Worm (Caenorhabditis elegans) whole organism, L3 larva: ENCODE data around the gene btb-16.
A peak's percentile ranks its signal among the peaks of the same experiment; 100 is the strongest.
"Not testable (repeated sequence)": the region's sequence is repeated elsewhere in the genome, so short reads cannot be mapped to it uniquely, and the experiment has no call there.

Experiments
- R02D3.7 ChIP-seq: fragments of 150-350 bp; optimal IDR thresholded peaks from 2 replicates; lab custom pipeline; 2014; ENCODE audit warnings: missing biosample characterization, missing genetic modification characterization
- ZK546.5 ChIP-seq: sonication (generic microtip); optimal IDR thresholded peaks from 2 replicates; lab custom pipeline; 2017; ENCODE audit warnings: missing biosample characterization, missing genetic modification characterization
- aly-2 ChIP-seq: fragments of 150-350 bp; optimal IDR thresholded peaks from 2 replicates; lab custom pipeline; 2014; ENCODE audit warnings: missing biosample characterization, missing genetic modification characterization
- ama-1 ChIP-seq: fragments of 150-350 bp; optimal IDR thresholded peaks from 2 replicates; lab custom pipeline; 2018
- ceh-28 ChIP-seq: fragments of 150-350 bp; optimal IDR thresholded peaks from 2 replicates; lab custom pipeline; 2014; ENCODE audit warnings: missing biosample characterization, missing genetic modification reagents, missing genetic modification characterization
- ceh-82 ChIP-seq: fragments of 150-350 bp; optimal IDR thresholded peaks from 2 replicates; lab custom pipeline; 2014; ENCODE audit warnings: missing biosample characterization, missing genetic modification characterization
- ceh-9 ChIP-seq: sonication (generic microtip); optimal IDR thresholded peaks from 2 replicates; lab custom pipeline; 2018; ENCODE audit warnings: missing biosample characterization, missing genetic modification characterization
- daf-12 ChIP-seq: fragments of 150-350 bp; optimal IDR thresholded peaks from 2 replicates; lab custom pipeline; 2014; ENCODE audit warnings: missing biosample characterization, missing genetic modification reagents, missing genetic modification characterization
- egl-27 ChIP-seq: sonication (generic microtip); optimal IDR thresholded peaks from 4 replicates; lab custom pipeline; 2017; ENCODE audit warnings: missing biosample characterization, missing genetic modification reagents, missing genetic modification characterization
- egl-5 ChIP-seq: fragments of 150-350 bp; optimal IDR thresholded peaks from 2 replicates; lab custom pipeline; 2017; ENCODE audit warnings: missing biosample characterization, missing genetic modification reagents, missing genetic modification characterization, inconsistent platforms
- elt-1 ChIP-seq: fragments of 150-350 bp; optimal IDR thresholded peaks from 2 replicates; lab custom pipeline; 2014; ENCODE audit warnings: missing biosample characterization, missing genetic modification characterization
- elt-2 ChIP-seq: sonication (generic microtip); optimal IDR thresholded peaks from 2 replicates; lab custom pipeline; 2016; ENCODE audit warnings: missing genetic modification reagents, mild to moderate bottlenecking, missing genetic modification characterization, missing compliant biosample characterization
- elt-3 ChIP-seq, 3 experiments: fragments of 150-350 bp in 1 of 3; sonication (generic microtip) in 2 of 3; optimal IDR thresholded peaks; 2 replicates in 2 of 3; 4 replicates in 1 of 3; lab custom pipeline; 2014 to 2017; ENCODE audit warnings: missing biosample characterization in 3 of 3, missing genetic modification characterization in 3 of 3
- eor-1 ChIP-seq, 2 experiments: fragments of 150-350 bp; optimal IDR thresholded peaks; 2 replicates each; lab custom pipeline; 2014 to 2018; ENCODE audit warnings: missing biosample characterization in 2 of 2, missing genetic modification characterization in 2 of 2
- fkh-2 ChIP-seq: fragments of 150-350 bp; optimal IDR thresholded peaks from 2 replicates; lab custom pipeline; 2014; ENCODE audit warnings: missing biosample characterization, missing genetic modification reagents, missing genetic modification characterization
- hmg-11 ChIP-seq: sonication (generic microtip); optimal IDR thresholded peaks from 2 replicates; lab custom pipeline; 2016; ENCODE audit warnings: missing genetic modification characterization, missing compliant biosample characterization
- jun-1 ChIP-seq: fragments of 150-350 bp; optimal IDR thresholded peaks from 2 replicates; lab custom pipeline; 2014; ENCODE audit warnings: missing biosample characterization, missing genetic modification reagents, missing genetic modification characterization
- lin-39 ChIP-seq: fragments of 150-350 bp; optimal IDR thresholded peaks from 2 replicates; lab custom pipeline; 2018; ENCODE audit warnings: missing biosample characterization, missing genetic modification reagents, missing genetic modification characterization
- lsy-12 ChIP-seq: sonication (generic microtip); optimal IDR thresholded peaks from 2 replicates; lab custom pipeline; 2016; ENCODE audit warnings: mild to moderate bottlenecking, missing genetic modification characterization, missing compliant biosample characterization
- mdl-1 ChIP-seq: fragments of 150-350 bp; optimal IDR thresholded peaks from 2 replicates; lab custom pipeline; 2014; ENCODE audit warnings: missing biosample characterization, missing genetic modification characterization
- mml-1 ChIP-seq: fragments of 150-350 bp; sonication (generic microtip); optimal IDR thresholded peaks from 3 replicates; lab custom pipeline; 2014; ENCODE audit warnings: missing biosample characterization, missing genetic modification characterization
- nfya-1 ChIP-seq: sonication (generic microtip); optimal IDR thresholded peaks from 2 replicates; lab custom pipeline; 2017; ENCODE audit warnings: missing genetic modification characterization, mild to moderate bottlenecking, missing compliant biosample characterization, antibody characterized with exemption, moderate library complexity; ENCODE audit not compliant: insufficient read depth
- nhr-11 ChIP-seq: fragments of 150-350 bp; optimal IDR thresholded peaks from 2 replicates; lab custom pipeline; 2014; ENCODE audit warnings: missing biosample characterization, missing genetic modification characterization
- nhr-23 ChIP-seq: fragments of 150-350 bp; optimal IDR thresholded peaks from 2 replicates; lab custom pipeline; 2014; ENCODE audit warnings: missing biosample characterization, missing genetic modification reagents, missing genetic modification characterization
- nhr-28 ChIP-seq: fragments of 150-350 bp; optimal IDR thresholded peaks from 2 replicates; lab custom pipeline; 2014; ENCODE audit warnings: missing biosample characterization, missing genetic modification characterization
- nhr-43 ChIP-seq: sonication (generic microtip); optimal IDR thresholded peaks from 2 replicates; lab custom pipeline; 2016; ENCODE audit warnings: mild to moderate bottlenecking, missing genetic modification characterization, missing compliant biosample characterization; ENCODE audit not compliant: poor library complexity, severe bottlenecking
- nhr-67 ChIP-seq: fragments of 150-350 bp; optimal IDR thresholded peaks from 2 replicates; lab custom pipeline; 2014; ENCODE audit warnings: missing biosample characterization, missing genetic modification characterization
- nhr-77 ChIP-seq: fragments of 150-350 bp; optimal IDR thresholded peaks from 2 replicates; lab custom pipeline; 2014; ENCODE audit warnings: missing biosample characterization, missing genetic modification characterization
- pha-4 ChIP-seq: fragments of 150-350 bp; optimal IDR thresholded peaks from 2 replicates; lab custom pipeline; 2014; ENCODE audit warnings: missing biosample characterization, missing genetic modification reagents, missing genetic modification characterization
- pqm-1 ChIP-seq: fragments of 150-350 bp; optimal IDR thresholded peaks from 2 replicates; lab custom pipeline; 2017; ENCODE audit warnings: missing biosample characterization, missing genetic modification characterization, inconsistent platforms
- sea-2 ChIP-seq: fragments of 150-350 bp; sonication (generic microtip); optimal IDR thresholded peaks from 4 replicates; lab custom pipeline; 2014; ENCODE audit warnings: missing biosample characterization, missing genetic modification reagents, missing genetic modification characterization
- skn-1 ChIP-seq: fragments of 150-350 bp; optimal IDR thresholded peaks from 2 replicates; lab custom pipeline; 2014; ENCODE audit warnings: missing biosample characterization, missing genetic modification characterization
- unc-39 ChIP-seq: sonication (generic microtip); optimal IDR thresholded peaks from 4 replicates; lab custom pipeline; 2017; ENCODE audit warnings: missing biosample characterization, missing genetic modification characterization
- ztf-11 ChIP-seq: fragments of 150-350 bp; optimal IDR thresholded peaks from 2 replicates; lab custom pipeline; 2014; ENCODE audit warnings: missing biosample characterization, missing genetic modification characterization
- ztf-4 ChIP-seq: fragments of 150-350 bp; optimal IDR thresholded peaks from 2 replicates; lab custom pipeline; 2014; ENCODE audit warnings: missing biosample characterization, missing genetic modification characterization

Gene btb-16

ce11 chrII:3284558-3284957, 12.1 kb upstream of the btb-16 start, which contains the start of gene scl-15:
TSS of gene scl-15 (minus strand) at chrII:3284658.
- TF ChIP-seq R02D3.7 (no peak), jun-1 (no peak), ceh-82 (tag; lab: Kevin White, UChicago) (no peak), daf-12 (tag; lab: Kevin White, UChicago) (no peak), mml-1 (tag; lab: Kevin White, UChicago) (no peak), egl-5 (no peak), unc-39 (tag; lab: Kevin White, UChicago) (no peak), sea-2 (GFP tag; lab: Kevin White, UChicago) (no peak), nfya-1 (tag; lab: Kevin White, UChicago) (no peak), ZK546.5 (tag; lab: Kevin White, UChicago) (no peak), fkh-2 (tag; lab: Kevin White, UChicago) (no peak), elt-3 (tag; optimal IDR thresholded peaks at IDR 0.05; lab: Kevin White, UChicago) (no peak), skn-1 (tag; lab: Kevin White, UChicago) (no peak), nhr-77 (tag; lab: Kevin White, UChicago) (no peak), ama-1 (lab: Kevin White, UChicago) (no peak), nhr-11 (tag; lab: Kevin White, UChicago) (no peak), lin-39 (no peak), pha-4 (no peak)

- TF ChIP-seq unc-39 (tag; lab: Kevin White, UChicago): no peak
- no peak for TF ChIP-seq nhr-77 (tag; lab: Kevin White, UChicago)
- TF ChIP-seq ceh-82 (tag; lab: Kevin White, UChicago): no peak
- no peak for TF ChIP-seq ceh-28
- TF ChIP-seq lsy-12: no peak
- no peak for TF ChIP-seq jun-1
- TF ChIP-seq nhr-23 (tag; lab: Kevin White, UChicago): no peak
- no peak for TF ChIP-seq nhr-43
- TF ChIP-seq nhr-28 (tag; lab: Kevin White, UChicago): no peak
- no peak for TF ChIP-seq mdl-1
- TF ChIP-seq daf-12 (tag; lab: Kevin White, UChicago): no peak
- TF ChIP-seq mml-1 (tag; lab: Kevin White, UChicago): no peak
- TF ChIP-seq elt-3 (tag; optimal IDR thresholded peaks at IDR 0.05; lab: Kevin White, UChicago): no peak
- no peak for TF ChIP-seq egl-27 (tag; lab: Kevin White, UChicago)
These were observed 9.6 kb upstream of the btb-16 start, which contains the start of gene sri-63 for ce11 chrII:3287073-3287472. TSS of gene sri-63 (plus strand) at chrII:3287373.

ce11 chrII:3290544-3290943, 6.1 kb upstream of the btb-16 start, which contains the start of gene F39E9.14:
TSS of gene F39E9.14 (minus strand) at chrII:3290644.
- not testable (repeated sequence) for TF ChIP-seq lin-39; ztf-4 (tag; lab: Kevin White, UChicago); elt-2 (tag; lab: Kevin White, UChicago)

ce11 chrII:3295193-3295592, 1.5 kb upstream of the btb-16 start, which contains the start of gene btb-17:
TSS of gene btb-17 (plus strand) at chrII:3295405.
- TF ChIP-seq pqm-1 (tag; lab: Kevin White, UChicago) (peak; percentile 55), skn-1 (tag; lab: Kevin White, UChicago) (no peak), unc-39 (tag; lab: Kevin White, UChicago) (no peak), elt-1 (tag; lab: Kevin White, UChicago) (no peak), elt-2 (tag; lab: Kevin White, UChicago) (peak; percentile 77)

ce11 chrII:3297914-3298313, 1.2 kb downstream of the btb-16 start, which contains the start of gene btb-18:
TSS of gene btb-18 (plus strand) at chrII:3298214.
- no peak for TF ChIP-seq aly-2 (tag; lab: Kevin White, UChicago)
- no peak for TF ChIP-seq ama-1 (lab: Kevin White, UChicago)
- TF ChIP-seq ZK546.5 (tag; lab: Kevin White, UChicago): no peak
- TF ChIP-seq ztf-4 (tag; lab: Kevin White, UChicago): no peak
- no peak for TF ChIP-seq nhr-67 (tag; lab: Kevin White, UChicago)
- no peak for TF ChIP-seq lin-39
- no peak for TF ChIP-seq skn-1 (tag; lab: Kevin White, UChicago)
- no peak for TF ChIP-seq nhr-23 (tag; lab: Kevin White, UChicago)
- TF ChIP-seq egl-5: no peak
- TF ChIP-seq ztf-11 (tag; lab: Kevin White, UChicago): no peak
- no peak for TF ChIP-seq ceh-9
- no peak for TF ChIP-seq egl-27 (tag; lab: Kevin White, UChicago)
- no peak for TF ChIP-seq eor-1 (tag; optimal IDR thresholded peaks at IDR 0.05; lab: Kevin White, UChicago)
- no peak for TF ChIP-seq nhr-28 (tag; lab: Kevin White, UChicago)
- TF ChIP-seq jun-1: no peak
- TF ChIP-seq hmg-11 (tag; lab: Kevin White, UChicago): no peak
- no peak for TF ChIP-seq mdl-1
